Fruit fly (Drosophila melanogaster) whole organism, embryonic: Measurements from ENCODE around the gene CG46412.

ENCODE experiments used
- Atf-2 ChIP-seq: fragments of 200-800 bp; sonication (Bioruptor generic); optimal IDR thresholded peaks from 2 replicates; lab custom pipeline; 2016; ENCODE audit warnings: missing biosample characterization, missing genetic modification characterization
- B-H2 ChIP-seq: fragments of 200-800 bp; sonication (Bioruptor generic); optimal IDR thresholded peaks from 2 replicates; lab custom pipeline; 2018; ENCODE audit warnings: missing biosample characterization, mild to moderate bottlenecking, missing genetic modification characterization
- CG10654 ChIP-seq: fragments of 200-800 bp; sonication (Bioruptor generic); optimal IDR thresholded peaks from 2 replicates; lab custom pipeline; 2016; ENCODE audit warnings: missing biosample characterization, missing genetic modification characterization
- CG10959 ChIP-seq: fragments of 200-800 bp; sonication (Bioruptor generic); IDR thresholded peaks from 2 replicates; pipeline ENCODE4 v1.3.6; 2022; ENCODE audit warnings: missing biosample characterization, missing genetic modification characterization
- CG11504 ChIP-seq: fragments of 200-800 bp; sonication (Bioruptor generic); optimal IDR thresholded peaks from 3 replicates; lab custom pipeline; 2019; ENCODE audit warnings: missing biosample characterization, mild to moderate bottlenecking, missing genetic modification characterization, moderate library complexity
- CG12769 ChIP-seq: fragments of 200-800 bp; sonication (Bioruptor generic); optimal IDR thresholded peaks from 2 replicates; lab custom pipeline; 2019; ENCODE audit warnings: missing biosample characterization, mild to moderate bottlenecking, missing genetic modification characterization, moderate library complexity
- CG16779 ChIP-seq: fragments of 200-800 bp; sonication (Bioruptor generic); IDR thresholded peaks from 2 replicates; pipeline ENCODE4 v1.3.6; 2022; ENCODE audit warnings: missing biosample characterization, missing genetic modification characterization
- CG17328 ChIP-seq: fragments of 200-800 bp; sonication (Bioruptor generic); IDR thresholded peaks from 2 replicates; pipeline ENCODE4 v1.3.6; 2022; ENCODE audit warnings: missing biosample characterization, missing genetic modification characterization
- CG17568 ChIP-seq: fragments of 200-800 bp; sonication (Bioruptor generic); optimal IDR thresholded peaks from 2 replicates; lab custom pipeline; 2018; ENCODE audit warnings: missing biosample characterization, mild to moderate bottlenecking, missing genetic modification characterization, moderate library complexity
- CG2678 ChIP-seq: fragments of 200-800 bp; sonication (Bioruptor generic); optimal IDR thresholded peaks from 3 replicates; lab custom pipeline; 2019; ENCODE audit warnings: missing biosample characterization, mild to moderate bottlenecking, missing genetic modification characterization, moderate library complexity
- CG3163 ChIP-seq: fragments of 200-800 bp; sonication (Bioruptor generic); optimal IDR thresholded peaks from 3 replicates; lab custom pipeline; 2016; ENCODE audit warnings: missing biosample characterization, missing genetic modification characterization
- CG3407 ChIP-seq: fragments of 200-800 bp; sonication (Bioruptor generic); optimal IDR thresholded peaks from 2 replicates; lab custom pipeline; 2018; ENCODE audit warnings: missing biosample characterization, mild to moderate bottlenecking, missing genetic modification characterization
- CG3847 ChIP-seq: fragments of 200-800 bp; sonication (Bioruptor generic); IDR thresholded peaks from 2 replicates; pipeline ENCODE4 v1.3.6; 2022; ENCODE audit warnings: missing biosample characterization, missing genetic modification characterization
- CG4404 ChIP-seq: fragments of 200-800 bp; sonication (Bioruptor generic); IDR thresholded peaks from 2 replicates; pipeline ENCODE4 v1.3.6; 2022; ENCODE audit warnings: missing biosample characterization, missing genetic modification characterization
- CG4424 ChIP-seq: fragments of 200-800 bp; sonication (Bioruptor generic); optimal IDR thresholded peaks from 3 replicates; lab custom pipeline; 2016; ENCODE audit warnings: missing biosample characterization, missing genetic modification characterization
- CG4820 ChIP-seq: fragments of 200-800 bp; sonication (Bioruptor generic); optimal IDR thresholded peaks from 3 replicates; lab custom pipeline; 2016; ENCODE audit warnings: missing biosample characterization, missing genetic modification characterization
- CG6175 ChIP-seq: fragments of 200-800 bp; sonication (Bioruptor generic); IDR thresholded peaks from 3 replicates; pipeline ENCODE4 v1.3.6; 2022; ENCODE audit warnings: missing biosample characterization, missing genetic modification characterization
- CG6854 ChIP-seq: fragments of 200-800 bp; sonication (Bioruptor generic); optimal IDR thresholded peaks from 3 replicates; lab custom pipeline; 2017; ENCODE audit warnings: missing biosample characterization, mild to moderate bottlenecking, missing genetic modification characterization
- CG7556 ChIP-seq: fragments of 200-800 bp; sonication (Bioruptor generic); optimal IDR thresholded peaks from 2 replicates; lab custom pipeline; 2017; ENCODE audit warnings: missing biosample characterization, mild to moderate bottlenecking, missing genetic modification characterization
- CG8359 ChIP-seq: fragments of 200-800 bp; sonication (Bioruptor generic); optimal IDR thresholded peaks from 2 replicates; lab custom pipeline; 2017; ENCODE audit warnings: missing biosample characterization, mild to moderate bottlenecking, missing genetic modification characterization, borderline replicate concordance
- Fer3 ChIP-seq: fragments of 200-800 bp; sonication (Bioruptor generic); optimal IDR thresholded peaks from 2 replicates; lab custom pipeline; 2018; ENCODE audit warnings: missing biosample characterization, mild to moderate bottlenecking, missing genetic modification characterization, moderate library complexity
- Hr3 ChIP-seq: fragments of 200-800 bp; sonication (Bioruptor generic); optimal IDR thresholded peaks from 3 replicates; lab custom pipeline; 2016; ENCODE audit warnings: missing biosample characterization, missing genetic modification characterization
- Jarid2 ChIP-seq: fragments of 200-800 bp; sonication (Bioruptor generic); optimal IDR thresholded peaks from 3 replicates; lab custom pipeline; 2017; ENCODE audit warnings: mild to moderate bottlenecking, missing biosample characterization, missing genetic modification reagents, missing genetic modification characterization
- Lhr ChIP-seq: fragments of 200-800 bp; sonication (Bioruptor generic); optimal IDR thresholded peaks from 3 replicates; lab custom pipeline; 2017; ENCODE audit warnings: mild to moderate bottlenecking, missing biosample characterization, missing genetic modification reagents, missing genetic modification characterization
- Mad ChIP-seq: fragments of 200-800 bp; sonication (Bioruptor generic); optimal IDR thresholded peaks from 2 replicates; lab custom pipeline; 2016; ENCODE audit warnings: missing biosample characterization, missing genetic modification characterization
- NC2β ChIP-seq: fragments of 200-800 bp; sonication (Bioruptor generic); optimal IDR thresholded peaks from 2 replicates; lab custom pipeline; 2016; ENCODE audit warnings: missing biosample characterization, missing genetic modification characterization
- NK7.1 ChIP-seq: fragments of 200-800 bp; sonication (Bioruptor generic); optimal IDR thresholded peaks from 3 replicates; lab custom pipeline; 2016; ENCODE audit warnings: missing biosample characterization, missing genetic modification characterization
- Pdp1 ChIP-seq, 2 experiments: fragments of 200-800 bp; sonication (Bioruptor generic); optimal IDR thresholded peaks; 3 replicates each; lab custom pipeline; 2016; ENCODE audit warnings: missing biosample characterization in 2 of 2, missing genetic modification characterization in 2 of 2, mild to moderate bottlenecking in 1 of 2, moderate library complexity in 1 of 2
- Ravus ChIP-seq: fragments of 200-800 bp; sonication (Bioruptor generic); IDR thresholded peaks from 2 replicates; pipeline ENCODE4 v1.3.6; 2022; ENCODE audit warnings: missing biosample characterization, missing genetic modification characterization
- Tbp ChIP-seq: fragments of >200 bp; optimal IDR thresholded peaks from 2 replicates; lab custom pipeline; 2018; ENCODE audit warnings: missing biosample characterization, missing genetic modification characterization
- Usf ChIP-seq: fragments of 200-800 bp; sonication (Bioruptor generic); optimal IDR thresholded peaks from 2 replicates; lab custom pipeline; 2017; ENCODE audit warnings: missing genotype, missing biosample characterization, missing genetic modification characterization
- az2 ChIP-seq: fragments of 200-800 bp; sonication (Bioruptor generic); optimal IDR thresholded peaks from 3 replicates; lab custom pipeline; 2016; ENCODE audit warnings: missing biosample characterization, missing genetic modification characterization
- br ChIP-seq: fragments of >200 bp; optimal IDR thresholded peaks from 2 replicates; lab custom pipeline; 2017
- btn ChIP-seq: fragments of 200-800 bp; sonication (Bioruptor generic); optimal IDR thresholded peaks from 2 replicates; lab custom pipeline; 2016; ENCODE audit warnings: missing biosample characterization, missing genetic modification characterization
- cad ChIP-seq: fragments of >200 bp; optimal IDR thresholded peaks from 2 replicates; lab custom pipeline; 2017; ENCODE audit warnings: missing biosample characterization, missing genetic modification characterization
- caup ChIP-seq: fragments of 200-800 bp; sonication (Bioruptor generic); optimal IDR thresholded peaks from 3 replicates; lab custom pipeline; 2017; ENCODE audit warnings: missing biosample characterization, mild to moderate bottlenecking, missing genetic modification characterization, moderate library complexity; ENCODE audit not compliant: severe bottlenecking
- crp ChIP-seq, 2 experiments: fragments of 200-800 bp; sonication (Bioruptor generic); optimal IDR thresholded peaks; 2 replicates in 1 of 2; 3 replicates in 1 of 2; lab custom pipeline; 2017; ENCODE audit warnings: missing biosample characterization in 2 of 2, missing genetic modification characterization in 2 of 2, mild to moderate bottlenecking in 1 of 2, moderate library complexity in 1 of 2
- dysf ChIP-seq: fragments of 200-800 bp; sonication (Bioruptor generic); IDR thresholded peaks from 3 replicates; pipeline ENCODE4 v1.3.6; 2022; ENCODE audit warnings: missing biosample characterization, missing genetic modification characterization
- fd64A ChIP-seq: fragments of 200-800 bp; sonication (Bioruptor generic); optimal IDR thresholded peaks from 3 replicates; lab custom pipeline; 2018; ENCODE audit warnings: missing biosample characterization, mild to moderate bottlenecking, missing genetic modification characterization
- gcm ChIP-seq: fragments of 200-800 bp; sonication (Bioruptor generic); optimal IDR thresholded peaks from 2 replicates; lab custom pipeline; 2019; ENCODE audit warnings: missing biosample characterization, mild to moderate bottlenecking, missing genetic modification characterization, moderate library complexity
- hbn ChIP-seq: fragments of 200-800 bp; sonication (Bioruptor generic); IDR thresholded peaks from 2 replicates; pipeline ENCODE4 v1.3.6; 2022; ENCODE audit warnings: missing biosample characterization, missing genetic modification characterization; ENCODE audit not compliant: partially characterized antibody
- nerfin-2 ChIP-seq: fragments of 200-800 bp; sonication (Bioruptor generic); IDR thresholded peaks from 2 replicates; pipeline ENCODE4 v1.3.6; 2022; ENCODE audit warnings: missing biosample characterization, missing genetic modification characterization; ENCODE audit not compliant: partially characterized antibody
- otp ChIP-seq: fragments of 200-800 bp; sonication (Bioruptor generic); IDR thresholded peaks from 3 replicates; pipeline ENCODE4, ENCODE4 v1.3.6; 2022; ENCODE audit warnings: missing biosample characterization, missing genetic modification characterization
- peb ChIP-seq: fragments of 200-800 bp; sonication (Bioruptor generic); IDR thresholded peaks from 2 replicates; pipeline ENCODE4 v1.3.6; 2022; ENCODE audit warnings: missing biosample characterization, missing genetic modification characterization
- row ChIP-seq: fragments of 200-800 bp; sonication (Bioruptor generic); IDR thresholded peaks from 3 replicates; pipeline ENCODE4 v1.3.6; 2022; ENCODE audit warnings: missing biosample characterization, missing genetic modification characterization
- sc ChIP-seq, 3 experiments: fragments of >200 bp in 2 of 3; fragments of 200-800 bp in 1 of 3; sonication (Bioruptor generic) in 1 of 3; optimal IDR thresholded peaks; 2 replicates in 2 of 3; 3 replicates in 1 of 3; lab custom pipeline; 2017; ENCODE audit warnings: mild to moderate bottlenecking in 1 of 3, missing biosample characterization in 1 of 3, missing genetic modification characterization in 1 of 3, missing genetic modification reagents in 1 of 3
- sens ChIP-seq: fragments of 200-800 bp; sonication (Bioruptor generic); peaks from one replicate; lab custom pipeline; 2016; ENCODE audit warnings: missing biosample characterization, missing genetic modification characterization
- sima ChIP-seq: fragments of 200-800 bp; sonication (Bioruptor generic); optimal IDR thresholded peaks from 2 replicates; lab custom pipeline; 2016; ENCODE audit warnings: missing biosample characterization, missing genetic modification characterization
- sqz ChIP-seq: fragments of 200-800 bp; sonication (Bioruptor generic); optimal IDR thresholded peaks from 3 replicates; lab custom pipeline; 2018; ENCODE audit warnings: missing biosample characterization, mild to moderate bottlenecking, missing genetic modification characterization
- tin ChIP-seq: fragments of 200-800 bp; sonication (Bioruptor generic); optimal IDR thresholded peaks from 3 replicates; lab custom pipeline; 2016; ENCODE audit warnings: missing biosample characterization, missing genetic modification characterization
- vvl ChIP-seq: fragments of 200-800 bp; sonication (Bioruptor generic); IDR thresholded peaks from 2 replicates; pipeline ENCODE4 v1.3.6; 2022; ENCODE audit warnings: missing biosample characterization, missing genetic modification characterization

Gene CG46412

DNA sequence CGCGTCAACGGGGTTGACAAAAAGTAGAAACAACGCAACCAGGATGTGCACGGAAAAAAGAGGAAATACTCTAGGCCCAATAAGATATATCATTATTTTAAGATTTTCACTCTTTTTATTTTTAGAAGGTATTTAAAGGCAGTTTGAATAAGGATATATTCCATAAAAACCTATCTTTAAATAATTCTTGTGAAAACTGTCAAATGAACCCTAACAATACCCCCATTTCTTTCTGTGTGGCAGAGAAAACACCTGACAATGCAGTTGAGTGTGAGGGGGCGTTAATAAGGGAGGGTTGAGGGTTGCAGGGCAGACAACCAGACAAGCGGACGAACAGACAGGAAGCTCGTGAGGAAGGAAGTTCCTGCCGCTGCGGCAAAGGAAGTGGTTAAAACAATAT is 11.9 kb downstream of the CG46412 start (continued):
- TF ChIP-seq CG17568 (GFP tag; lab: Kevin White, UChicago) (no peak), CG11504 (peak; percentile 48), CG8359 (GFP tag; lab: Kevin White, UChicago) (no peak), sc (optimal IDR thresholded peaks at IDR 0.05; lab: Kevin White, UChicago) (no peak), sc (GFP tag; optimal IDR thresholded peaks at IDR 0.05; lab: Kevin White, UChicago) (peak; percentile 36), CG12769 (tag; lab: Kevin White, UChicago) (no peak), Usf (GFP tag; lab: Kevin White, UChicago) (no peak), B-H2 (GFP tag; lab: Kevin White, UChicago) (no peak), CG4820 (GFP tag; lab: Kevin White, UChicago) (peak; percentile 42), row (GFP tag; lab: Robert Waterston, UW) (peak; percentile 53), otp (no peak), gcm (GFP tag; lab: Kevin White, UChicago) (peak; percentile 45), NC2β (GFP tag; lab: Kevin White, UChicago) (peak; percentile 29), CG3847 (GFP tag; lab: Robert Waterston, UW) (no peak), az2 (GFP tag; lab: Kevin White, UChicago) (peak; percentile 12), Lhr (GFP tag; lab: Kevin White, UChicago) (no peak), crp (GFP tag; optimal IDR thresholded peaks at IDR 0.05; lab: Kevin White, UChicago) (no peak), nerfin-2 (no peak), NK7.1 (no peak), sima (GFP tag; lab: Kevin White, UChicago) (no peak), Mad (GFP tag; lab: Kevin White, UChicago) (no peak), CG17328 (GFP tag; lab: Robert Waterston, UW) (0 out of 2 replicates have a peak, but pooled peaks have one; percentile 18), CG3407 (GFP tag; lab: Kevin White, UChicago) (peak; percentile 3), Hr3 (peak; percentile 20), CG16779 (GFP tag; lab: Robert Waterston, UW) (no peak), vvl (0 out of 2 replicates have a peak, but pooled peaks have one; percentile 47), sqz (GFP tag; lab: Kevin White, UChicago) (no peak), tin (GFP tag; lab: Kevin White, UChicago) (peak; percentile 32), Pdp1 (GFP tag; optimal IDR thresholded peaks at IDR 0.05; lab: Kevin White, UChicago) (peak; percentile 3 to 26), btn (GFP tag; lab: Kevin White, UChicago) (no peak), Fer3 (tag; lab: Kevin White, UChicago) (no peak), CG2678 (tag; lab: Kevin White, UChicago) (peak; percentile 46), CG6854 (no peak), Ravus (GFP tag; lab: Robert Waterston, UW) (no peak), Tbp (GFP tag; lab: Kevin White, UChicago) (no peak), cad (GFP tag; lab: Kevin White, UChicago) (no peak), caup (GFP tag; lab: Kevin White, UChicago) (no peak), CG4424 (GFP tag; lab: Kevin White, UChicago) (no peak), Jarid2 (GFP tag; lab: Kevin White, UChicago) (no peak), br (lab: Kevin White, UChicago) (no peak), sens (peak; percentile 87), fd64A (no peak), CG4404 (GFP tag; lab: Robert Waterston, UW) (0 out of 2 replicates have a peak, but pooled peaks have one; percentile 15), hbn (GFP tag; lab: Robert Waterston, UW) (no peak), CG7556 (GFP tag; lab: Kevin White, UChicago) (peak; percentile 36), peb (GFP tag; lab: Robert Waterston, UW) (no peak), CG10654 (GFP tag; lab: Kevin White, UChicago) (no peak), CG6175 (no peak), CG3163 (GFP tag; lab: Kevin White, UChicago) (no peak), CG10959 (GFP tag; lab: Robert Waterston, UW) (peak; percentile 39; the same call in 1 of the 2 replicates), dysf (GFP tag; lab: Robert Waterston, UW) (no peak; the same call in 2 of the 3 replicates), Atf-2 (GFP tag; lab: Kevin White, UChicago) (no peak)
